Fruit fly (Drosophila melanogaster) whole organism, embryonic: ENCODE results near the gene Syx18.

Experiments used
- ATbp ChIP-seq: fragments of 200-800 bp; sonication (Bioruptor generic); optimal IDR thresholded peaks from 2 replicates; lab custom pipeline; 2017; ENCODE audit warnings: missing biosample characterization, mild to moderate bottlenecking, missing genetic modification characterization, missing genetic modification reagents
- Blimp-1 ChIP-seq: fragments of 200-800 bp; sonication (Bioruptor generic); optimal IDR thresholded peaks from 3 replicates; lab custom pipeline; 2018; ENCODE audit warnings: missing biosample characterization, missing genetic modification characterization, mild to moderate bottlenecking, moderate library complexity, missing genetic modification reagents
- Bteb2 ChIP-seq: fragments of 200-800 bp; sonication (Bioruptor generic); optimal IDR thresholded peaks from 2 replicates; lab custom pipeline; 2016; ENCODE audit warnings: missing biosample characterization, missing genetic modification characterization
- CG10959 ChIP-seq: fragments of 200-800 bp; sonication (Bioruptor generic); IDR thresholded peaks from 2 replicates; pipeline ENCODE4 v1.3.6; 2022; ENCODE audit warnings: missing biosample characterization, missing genetic modification characterization
- CG11085 ChIP-seq: fragments of 200-800 bp; sonication (Bioruptor generic); IDR thresholded peaks from 2 replicates; pipeline ENCODE4 v1.3.6; 2022; ENCODE audit warnings: missing biosample characterization, missing genetic modification characterization
- CG11456 ChIP-seq: fragments of 200-800 bp; sonication (Bioruptor generic); IDR thresholded peaks from 3 replicates; pipeline ENCODE4 v1.3.6; 2022; ENCODE audit warnings: missing biosample characterization, missing genetic modification characterization
- CG12155 ChIP-seq: fragments of 200-800 bp; sonication (Bioruptor generic); optimal IDR thresholded peaks from 3 replicates; lab custom pipeline; 2016; ENCODE audit warnings: missing biosample characterization, missing genetic modification characterization
- CG12391 ChIP-seq: fragments of 200-800 bp; sonication (Bioruptor generic); optimal IDR thresholded peaks from 3 replicates; lab custom pipeline; 2018; ENCODE audit warnings: missing biosample characterization, mild to moderate bottlenecking, missing genetic modification characterization, moderate library complexity
- CG16863 ChIP-seq: fragments of 200-800 bp; sonication (Bioruptor generic); optimal IDR thresholded peaks from 3 replicates; lab custom pipeline; 2016; ENCODE audit warnings: missing biosample characterization, missing genetic modification characterization
- CG17328 ChIP-seq: fragments of 200-800 bp; sonication (Bioruptor generic); IDR thresholded peaks from 2 replicates; pipeline ENCODE4 v1.3.6; 2022; ENCODE audit warnings: missing biosample characterization, missing genetic modification characterization
- CG17912 ChIP-seq: fragments of 200-800 bp; sonication (Bioruptor generic); optimal IDR thresholded peaks from 2 replicates; lab custom pipeline; 2018; ENCODE audit warnings: missing biosample characterization, mild to moderate bottlenecking, missing genetic modification characterization
- CG3407 ChIP-seq: fragments of 200-800 bp; sonication (Bioruptor generic); optimal IDR thresholded peaks from 2 replicates; lab custom pipeline; 2018; ENCODE audit warnings: missing biosample characterization, mild to moderate bottlenecking, missing genetic modification characterization
- CG6791 ChIP-seq: fragments of 200-800 bp; sonication (Bioruptor generic); IDR thresholded peaks from 3 replicates; pipeline ENCODE4 v1.3.6; 2022; ENCODE audit warnings: missing biosample characterization, missing genetic modification characterization; ENCODE audit not compliant: partially characterized antibody
- CG6854 ChIP-seq: fragments of 200-800 bp; sonication (Bioruptor generic); optimal IDR thresholded peaks from 3 replicates; lab custom pipeline; 2017; ENCODE audit warnings: missing biosample characterization, mild to moderate bottlenecking, missing genetic modification characterization
- CG7928 ChIP-seq: fragments of 200-800 bp; sonication (Bioruptor generic); optimal IDR thresholded peaks from 2 replicates; lab custom pipeline; 2017; ENCODE audit warnings: missing biosample characterization, mild to moderate bottlenecking, missing genetic modification characterization
- CG7987 ChIP-seq: fragments of 200-800 bp; sonication (Bioruptor generic); optimal IDR thresholded peaks from 2 replicates; lab custom pipeline; 2018; ENCODE audit warnings: missing biosample characterization, mild to moderate bottlenecking, missing genetic modification characterization, moderate library complexity
- Drgx ChIP-seq: fragments of 200-800 bp; sonication (Bioruptor generic); IDR thresholded peaks from 2 replicates; pipeline ENCODE4 v1.3.6; 2022; ENCODE audit warnings: missing biosample characterization, missing genetic modification characterization
- Eip74EF ChIP-seq, 2 experiments: fragments of 200-800 bp in 1 of 2; fragments of >200 bp in 1 of 2; sonication (Bioruptor generic) in 1 of 2; optimal IDR thresholded peaks; 2 replicates each; lab custom pipeline; 2017 to 2019; ENCODE audit warnings: missing biosample characterization in 2 of 2, missing genetic modification characterization in 2 of 2, mild to moderate bottlenecking in 1 of 2, moderate library complexity in 1 of 2
- Ets65A ChIP-seq: fragments of 200-800 bp; sonication (Bioruptor generic); peaks from one replicate; lab custom pipeline; 2016; ENCODE audit warnings: missing biosample characterization, missing genetic modification characterization
- GATAe ChIP-seq: fragments of 200-800 bp; sonication (Bioruptor generic); conservative IDR thresholded peaks from 2 replicates; pipeline ENCODE4 v1.3.6; 2022; ENCODE audit warnings: missing biosample characterization, missing genetic modification characterization
- HHEX ChIP-seq: fragments of 200-800 bp; sonication (Bioruptor generic); optimal IDR thresholded peaks from 3 replicates; lab custom pipeline; 2017; ENCODE audit warnings: missing biosample characterization, mild to moderate bottlenecking, missing genetic modification characterization, missing genetic modification reagents
- Hmr ChIP-seq: fragments of 200-800 bp; sonication (Bioruptor generic); optimal IDR thresholded peaks from 3 replicates; lab custom pipeline; 2017; ENCODE audit warnings: mild to moderate bottlenecking, missing biosample characterization, missing genetic modification reagents, missing genetic modification characterization
- Hr51 ChIP-seq, 2 experiments: fragments of 200-800 bp; sonication (Bioruptor generic); optimal IDR thresholded peaks; 2 replicates in 1 of 2; 3 replicates in 1 of 2; lab custom pipeline; 2016 to 2018; ENCODE audit warnings: missing biosample characterization in 2 of 2, missing genetic modification characterization in 2 of 2, mild to moderate bottlenecking in 1 of 2, moderate library complexity in 1 of 2
- Rfx ChIP-seq: fragments of 200-800 bp; sonication (Bioruptor generic); IDR thresholded peaks from 2 replicates; pipeline ENCODE4 v1.3.6; 2022; ENCODE audit warnings: missing biosample characterization, missing genetic modification characterization
- Scr ChIP-seq: fragments of 200-800 bp; sonication (Bioruptor generic); IDR thresholded peaks from 2 replicates; pipeline ENCODE4 v1.3.6; 2022; ENCODE audit warnings: missing biosample characterization, missing genetic modification characterization; ENCODE audit not compliant: partially characterized antibody
- Sox102F ChIP-seq: fragments of 200-800 bp; sonication (Bioruptor generic); optimal IDR thresholded peaks from 2 replicates; lab custom pipeline; 2018; ENCODE audit warnings: missing biosample characterization, mild to moderate bottlenecking, missing genetic modification characterization, moderate library complexity
- TFAM ChIP-seq: fragments of 200-800 bp; sonication (Bioruptor generic); optimal IDR thresholded peaks from 2 replicates; lab custom pipeline; 2017; ENCODE audit warnings: missing biosample characterization, missing genetic modification characterization, inconsistent platforms
- YL-1 ChIP-seq: fragments of 200-800 bp; sonication (Bioruptor generic); optimal IDR thresholded peaks from 3 replicates; lab custom pipeline; 2017; ENCODE audit warnings: missing biosample characterization, mild to moderate bottlenecking, missing genetic modification characterization
- ab ChIP-seq: fragments of 200-800 bp; sonication (Bioruptor generic); optimal IDR thresholded peaks from 2 replicates; lab custom pipeline; 2016; ENCODE audit warnings: missing biosample characterization, missing genetic modification characterization
- ap ChIP-seq: fragments of 200-800 bp; sonication (Bioruptor generic); IDR thresholded peaks from 2 replicates; pipeline ENCODE4 v1.3.6; 2022; ENCODE audit warnings: missing biosample characterization, missing genetic modification characterization
- ash1 ChIP-seq: fragments of 200-800 bp; sonication (Bioruptor generic); optimal IDR thresholded peaks from 2 replicates; lab custom pipeline; 2018; ENCODE audit warnings: missing biosample characterization, mild to moderate bottlenecking, missing genetic modification characterization
- bbx ChIP-seq: fragments of 200-800 bp; sonication (Bioruptor generic); IDR thresholded peaks from 2 replicates; pipeline ENCODE4 v1.3.6; 2022; ENCODE audit warnings: missing biosample characterization, missing genetic modification characterization; ENCODE audit not compliant: partially characterized antibody
- cas ChIP-seq: fragments of 200-800 bp; sonication (Bioruptor generic); IDR thresholded peaks from 2 replicates; pipeline ENCODE4 v1.3.6; 2022; ENCODE audit warnings: missing biosample characterization, missing genetic modification characterization
- dan ChIP-seq: fragments of 200-800 bp; sonication (Bioruptor generic); IDR thresholded peaks from 2 replicates; pipeline ENCODE4 v1.3.6; 2022; ENCODE audit warnings: missing biosample characterization, missing genetic modification characterization
- eve ChIP-seq, 2 experiments: fragments of >200 bp; optimal IDR thresholded peaks; 2 replicates each; lab custom pipeline; 2017; ENCODE audit warnings: missing biosample characterization in 2 of 2, missing genetic modification characterization in 2 of 2
- gce ChIP-seq: fragments of 200-800 bp; sonication (Bioruptor generic); IDR thresholded peaks from 3 replicates; pipeline ENCODE4 v1.3.6; 2022; ENCODE audit warnings: missing biosample characterization, missing genetic modification characterization
- h ChIP-seq: fragments of >200 bp; optimal IDR thresholded peaks from 2 replicates; lab custom pipeline; 2017
- hbn ChIP-seq: fragments of 200-800 bp; sonication (Bioruptor generic); IDR thresholded peaks from 2 replicates; pipeline ENCODE4 v1.3.6; 2022; ENCODE audit warnings: missing biosample characterization, missing genetic modification characterization; ENCODE audit not compliant: partially characterized antibody
- hkb ChIP-seq, 2 experiments: fragments of 200-800 bp in 1 of 2; fragments of >200 bp in 1 of 2; sonication (Bioruptor generic) in 1 of 2; IDR thresholded peaks in 1 of 2; optimal IDR thresholded peaks in 1 of 2; 2 replicates each; pipeline versions ENCODE4 v1.3.6 to Lab custom; 2017 to 2022; ENCODE audit warnings: missing biosample characterization in 1 of 2, missing genetic modification characterization in 1 of 2
- inv ChIP-seq: fragments of 200-800 bp; sonication (Bioruptor generic); IDR thresholded peaks from 2 replicates; pipeline ENCODE4 v1.3.6; 2022; ENCODE audit warnings: missing biosample characterization, missing genetic modification characterization; ENCODE audit not compliant: partially characterized antibody
- ken ChIP-seq: fragments of 200-800 bp; sonication (Bioruptor generic); IDR thresholded peaks from 3 replicates; pipeline ENCODE4 v1.3.6; 2022; ENCODE audit warnings: missing biosample characterization, missing genetic modification characterization
- phol ChIP-seq: fragments of 200-800 bp; sonication (Bioruptor generic); optimal IDR thresholded peaks from 3 replicates; lab custom pipeline; 2018; ENCODE audit warnings: missing biosample characterization, mild to moderate bottlenecking, missing genetic modification characterization, moderate library complexity
- repo ChIP-seq: fragments of 200-800 bp; sonication (Bioruptor generic); optimal IDR thresholded peaks from 2 replicates; lab custom pipeline; 2016; ENCODE audit warnings: missing biosample characterization, missing genetic modification characterization
- run ChIP-seq: fragments of 200-800 bp; sonication (Bioruptor generic); optimal IDR thresholded peaks from 3 replicates; lab custom pipeline; 2018; ENCODE audit warnings: missing biosample characterization, mild to moderate bottlenecking, missing genetic modification characterization
- salm ChIP-seq: fragments of 200-800 bp; sonication (Bioruptor generic); optimal IDR thresholded peaks from 2 replicates; lab custom pipeline; 2018; ENCODE audit warnings: missing biosample characterization, mild to moderate bottlenecking, missing genetic modification characterization
- scrt ChIP-seq: fragments of 200-800 bp; sonication (Bioruptor generic); optimal IDR thresholded peaks from 2 replicates; lab custom pipeline; 2018; ENCODE audit warnings: missing biosample characterization, mild to moderate bottlenecking, missing genetic modification characterization, moderate library complexity
- sens-2 ChIP-seq: fragments of 200-800 bp; sonication (Bioruptor generic); IDR thresholded peaks from 2 replicates; pipeline ENCODE4 v1.3.6; 2022; ENCODE audit warnings: missing biosample characterization, missing genetic modification characterization
- shn ChIP-seq: fragments of 200-800 bp; sonication (Bioruptor generic); optimal IDR thresholded peaks from 3 replicates; lab custom pipeline; 2016; ENCODE audit warnings: missing biosample characterization, missing genetic modification characterization
- tin ChIP-seq: fragments of 200-800 bp; sonication (Bioruptor generic); optimal IDR thresholded peaks from 3 replicates; lab custom pipeline; 2016; ENCODE audit warnings: missing biosample characterization, missing genetic modification characterization
- trh ChIP-seq: fragments of 200-800 bp; sonication (Bioruptor generic); optimal IDR thresholded peaks from 2 replicates; lab custom pipeline; 2016; ENCODE audit warnings: missing biosample characterization, missing genetic modification characterization
- ttk ChIP-seq: fragments of 200-800 bp; sonication (Bioruptor generic); IDR thresholded peaks from 2 replicates; pipeline ENCODE4 v2.1.2; 2022; ENCODE audit warnings: missing biosample characterization, missing genetic modification characterization

Syx18 gene

dm6 chr3R:24574123-24574522, 51.2 kb downstream of the Syx18 start (continued):
- TF ChIP-seq CG17912 (GFP tag; lab: Kevin White, UChicago) (no peak), CG3407 (GFP tag; lab: Kevin White, UChicago) (no peak), scrt (GFP tag; lab: Kevin White, UChicago) (peak; percentile 67), trh (GFP tag; lab: Kevin White, UChicago) (no peak), CG7928 (GFP tag; lab: Kevin White, UChicago) (no peak), Ets65A (no peak), Hr51 (GFP tag; optimal IDR thresholded peaks at IDR 0.05; lab: Kevin White, UChicago) (peak in 1 of 2 experiments; percentile 72), YL-1 (GFP tag; lab: Kevin White, UChicago) (no peak), phol (tag; lab: Kevin White, UChicago) (peak; percentile 47), CG12155 (GFP tag; lab: Kevin White, UChicago) (peak; percentile 36), hbn (GFP tag; lab: Robert Waterston, UW) (no peak), h (lab: Kevin White, UChicago) (no peak), tin (no peak), bbx (GFP tag; lab: Robert Waterston, UW) (no peak), CG12391 (peak; percentile 70), inv (no peak), CG11085 (no peak), hkb (optimal IDR thresholded peaks at IDR 0.05; lab: Kevin White, UChicago) (no peak), hkb (GFP tag; IDR thresholded peaks at IDR 0.05; lab: Robert Waterston, UW) (0 out of 2 replicates have a peak, but pooled peaks have one; percentile 41), ATbp (GFP tag; lab: Kevin White, UChicago) (no peak), Bteb2 (GFP tag; lab: Kevin White, UChicago) (peak; percentile 10), CG6854 (GFP tag; lab: Kevin White, UChicago) (peak; percentile 66), eve (GFP tag; optimal IDR thresholded peaks at IDR 0.05; lab: Kevin White, UChicago) (peak in 1 of 2 experiments; percentile 43), shn (GFP tag; lab: Kevin White, UChicago) (no peak), CG11456 (no peak), sens-2 (GFP tag; lab: Robert Waterston, UW) (no peak), Rfx (GFP tag; lab: Robert Waterston, UW) (peak; percentile 15; the same call in 1 of the 2 replicates), CG17328 (GFP tag; lab: Robert Waterston, UW) (no peak), salm (tag; lab: Kevin White, UChicago) (no peak), Blimp-1 (GFP tag; lab: Kevin White, UChicago) (peak; percentile 24), Sox102F (peak; percentile 49), Eip74EF (GFP tag; optimal IDR thresholded peaks at IDR 0.05; lab: Kevin White, UChicago) (peak in 1 of 2 experiments; percentile 42), ttk (GFP tag; lab: Robert Waterston, UW) (no peak), ash1 (GFP tag; lab: Kevin White, UChicago) (no peak), run (tag; lab: Kevin White, UChicago) (peak; percentile 17), gce (GFP tag; lab: Robert Waterston, UW) (no peak), cas (no peak), ab (GFP tag; lab: Kevin White, UChicago) (no peak), CG10959 (GFP tag; lab: Robert Waterston, UW) (no peak), CG6791 (GFP tag; lab: Robert Waterston, UW) (no peak), TFAM (no peak), ap (GFP tag; lab: Robert Waterston, UW) (no peak), Hmr (peak; percentile 85), repo (GFP tag; lab: Kevin White, UChicago) (no peak), GATAe (GFP tag; lab: Robert Waterston, UW) (no peak), ken (GFP tag; lab: Robert Waterston, UW) (no peak), dan (GFP tag; lab: Robert Waterston, UW) (no peak), CG7987 (no peak), HHEX (peak; percentile 39), Drgx (GFP tag; lab: Robert Waterston, UW) (no peak), CG16863 (GFP tag; lab: Kevin White, UChicago) (no peak), Scr (no peak)
